Worm (Caenorhabditis elegans) whole organism, L4 larva: ENCODE measurements around the gene C16D9.1.

Source experiments
- F49E8.2 ChIP-seq: sonication (generic microtip); optimal IDR thresholded peaks from 2 replicates; lab custom pipeline; 2016; ENCODE audit warnings: missing compliant biosample characterization, mild to moderate bottlenecking, missing genetic modification characterization, borderline replicate concordance
- T20F7.1 ChIP-seq: fragments of 200-800 bp; sonication (Bioruptor generic); optimal IDR thresholded peaks from 2 replicates; lab custom pipeline; 2018; ENCODE audit warnings: mild to moderate bottlenecking, missing genetic modification characterization, missing compliant biosample characterization
- Y75B8A.6 ChIP-seq: fragments of 200-800 bp; sonication (Bioruptor generic); IDR thresholded peaks from 2 replicates; pipeline ENCODE4 v1.3.6; 2022; ENCODE audit warnings: missing genetic modification reagents, missing genetic modification characterization, missing compliant biosample characterization
- ZK546.5 ChIP-seq, 2 experiments: sonication (generic microtip); optimal IDR thresholded peaks; 2 replicates each; lab custom pipeline; 2017; ENCODE audit warnings: missing biosample characterization in 2 of 2, missing genetic modification characterization in 2 of 2
- aha-1 ChIP-seq: fragments of 150-350 bp; peaks from one replicate; lab custom pipeline; 2014; ENCODE audit warnings: missing biosample characterization, missing genetic modification characterization
- aly-2 ChIP-seq: sonication (generic microtip); optimal IDR thresholded peaks from 2 replicates; lab custom pipeline; 2018; ENCODE audit warnings: missing biosample characterization, missing genetic modification characterization
- ama-1 ChIP-seq: fragments of 150-350 bp; optimal IDR thresholded peaks from 2 replicates; lab custom pipeline; 2014; ENCODE audit warnings: inconsistent platforms, mixed read lengths
- arid-1 ChIP-seq: fragments of 200-800 bp; sonication (Bioruptor generic); conservative IDR thresholded peaks from 2 replicates; pipeline ENCODE4 v1.3.6; 2022; ENCODE audit warnings: missing genetic modification reagents, missing genetic modification characterization, missing compliant biosample characterization
- ceh-32 ChIP-seq: sonication (generic microtip); optimal IDR thresholded peaks from 2 replicates; lab custom pipeline; 2016; ENCODE audit warnings: mild to moderate bottlenecking, missing genetic modification characterization, missing compliant biosample characterization; ENCODE audit not compliant: poor library complexity
- ceh-44 ChIP-seq: fragments of 200-800 bp; sonication (Bioruptor generic); IDR thresholded peaks from 2 replicates; pipeline ENCODE4 v1.3.6; 2022; ENCODE audit warnings: missing genetic modification reagents, missing genetic modification characterization, missing compliant biosample characterization
- ces-1 ChIP-seq: fragments of 150-350 bp; sonication (generic microtip); optimal IDR thresholded peaks from 4 replicates; lab custom pipeline; 2014; ENCODE audit warnings: missing biosample characterization, missing genetic modification reagents, missing genetic modification characterization
- ctbp-1 ChIP-seq: fragments of 200-800 bp; sonication (Bioruptor generic); IDR thresholded peaks from 2 replicates; pipeline ENCODE4 v1.3.6; 2022; ENCODE audit warnings: missing genetic modification reagents, missing genetic modification characterization, missing compliant biosample characterization
- daf-19 ChIP-seq: fragments of 200-800 bp; sonication (Bioruptor generic); conservative IDR thresholded peaks from 2 replicates; pipeline ENCODE4 v1.3.6; 2022; ENCODE audit warnings: missing genetic modification characterization, missing compliant biosample characterization
- dmd-6 ChIP-seq: fragments of 200-800 bp; sonication (Bioruptor generic); IDR thresholded peaks from 2 replicates; pipeline ENCODE4 v1.3.6; 2022; ENCODE audit warnings: missing genetic modification reagents, missing genetic modification characterization, missing compliant biosample characterization
- dmd-8 ChIP-seq: fragments of 200-800 bp; sonication (Bioruptor generic); IDR thresholded peaks from 2 replicates; pipeline ENCODE4 v1.3.6; 2022; ENCODE audit warnings: missing genetic modification characterization, missing compliant biosample characterization
- egl-43 ChIP-seq: fragments of 200-800 bp; sonication (Bioruptor generic); IDR thresholded peaks from 2 replicates; pipeline ENCODE4 v1.3.6; 2022; ENCODE audit warnings: missing genetic modification reagents, missing genetic modification characterization, missing compliant biosample characterization
- fkh-10 ChIP-seq: fragments of 150-350 bp; optimal IDR thresholded peaks from 2 replicates; lab custom pipeline; 2014; ENCODE audit warnings: missing biosample characterization, missing genetic modification reagents, missing genetic modification characterization
- gei-8 ChIP-seq: fragments of 200-800 bp; sonication (Bioruptor generic); optimal IDR thresholded peaks from 2 replicates; lab custom pipeline; 2018; ENCODE audit warnings: mild to moderate bottlenecking, missing genetic modification characterization, missing compliant biosample characterization
- hif-1 ChIP-seq, 2 experiments: sonication (generic microtip); optimal IDR thresholded peaks; 2 replicates each; lab custom pipeline; 2016 to 2017; ENCODE audit warnings: missing compliant biosample characterization in 2 of 2, missing genetic modification characterization in 2 of 2, missing genetic modification reagents in 2 of 2, missing genotype in 2 of 2, mild to moderate bottlenecking in 1 of 2
- hmg-1.1 ChIP-seq: fragments of 200-800 bp; sonication (Bioruptor generic); IDR thresholded peaks from 2 replicates; pipeline ENCODE4 v1.3.6; 2022; ENCODE audit warnings: missing genetic modification reagents, missing genetic modification characterization, missing compliant biosample characterization
- lim-7 ChIP-seq: fragments of 200-800 bp; sonication (Bioruptor generic); IDR thresholded peaks from 2 replicates; pipeline ENCODE4 v1.3.6; 2022; ENCODE audit warnings: missing genetic modification characterization, missing compliant biosample characterization
- lin-15B ChIP-seq: fragments of 150-350 bp; sonication (generic microtip); optimal IDR thresholded peaks from 3 replicates; lab custom pipeline; 2014; ENCODE audit warnings: missing biosample characterization, missing genetic modification characterization
- lir-3 ChIP-seq: sonication (generic microtip); optimal IDR thresholded peaks from 2 replicates; lab custom pipeline; 2016; ENCODE audit warnings: mild to moderate bottlenecking, missing genetic modification characterization, missing compliant biosample characterization
- mdl-1 ChIP-seq, 2 experiments: fragments of 150-350 bp in 1 of 2; sonication (generic microtip) in 1 of 2; optimal IDR thresholded peaks; 2 replicates each; lab custom pipeline; 2014 to 2017; ENCODE audit warnings: missing biosample characterization in 2 of 2, missing genetic modification characterization in 2 of 2
- mxl-2 ChIP-seq: fragments of 200-800 bp; sonication (Bioruptor generic); conservative IDR thresholded peaks from 2 replicates; pipeline ENCODE4 v1.3.6; 2022; ENCODE audit warnings: missing genetic modification reagents, missing genetic modification characterization, missing compliant biosample characterization
- nhr-25 ChIP-seq: sonication (generic microtip); optimal IDR thresholded peaks from 2 replicates; lab custom pipeline; 2017; ENCODE audit warnings: missing genetic modification characterization, mild to moderate bottlenecking, missing compliant biosample characterization, antibody characterized with exemption, moderate library complexity, borderline replicate concordance; ENCODE audit not compliant: insufficient read depth
- nhr-28 ChIP-seq: fragments of 150-350 bp; optimal IDR thresholded peaks from 2 replicates; lab custom pipeline; 2014; ENCODE audit warnings: missing biosample characterization, missing genetic modification characterization
- nhr-41 ChIP-seq: fragments of 200-800 bp; sonication (Bioruptor generic); IDR thresholded peaks from 2 replicates; pipeline ENCODE4 v1.3.6; 2022; ENCODE audit warnings: missing genetic modification reagents, missing genetic modification characterization, missing compliant biosample characterization
- nhr-6 ChIP-seq: fragments of 150-350 bp; optimal IDR thresholded peaks from 2 replicates; lab custom pipeline; 2014; ENCODE audit warnings: missing biosample characterization, missing genetic modification characterization
- nhr-76 ChIP-seq: fragments of 150-350 bp; optimal IDR thresholded peaks from 2 replicates; lab custom pipeline; 2014; ENCODE audit warnings: missing biosample characterization, missing genetic modification characterization
- nhr-77 ChIP-seq: fragments of 150-350 bp; optimal IDR thresholded peaks from 2 replicates; lab custom pipeline; 2014; ENCODE audit warnings: missing biosample characterization, missing genetic modification characterization
- saeg-2 ChIP-seq: fragments of 200-800 bp; sonication (Bioruptor generic); IDR thresholded peaks from 2 replicates; pipeline ENCODE4 v1.3.6; 2022; ENCODE audit warnings: missing genetic modification reagents, missing genetic modification characterization, missing compliant biosample characterization
- spr-1 ChIP-seq: sonication (generic microtip); optimal IDR thresholded peaks from 2 replicates; lab custom pipeline; 2016; ENCODE audit warnings: mild to moderate bottlenecking, missing genetic modification characterization, missing compliant biosample characterization
- unc-130 ChIP-seq: sonication (generic microtip); optimal IDR thresholded peaks from 2 replicates; lab custom pipeline; 2016; ENCODE audit warnings: missing genetic modification reagents, missing genetic modification characterization, missing compliant biosample characterization
- unc-62 ChIP-seq, 3 experiments: fragments of 150-350 bp in 1 of 3; sonication (generic microtip); optimal IDR thresholded peaks in 2 of 3; peaks in 1 of 3; 1 replicate in 1 of 3; 2 replicates in 2 of 3; lab custom pipeline; 2014 to 2017; ENCODE audit warnings: missing biosample characterization in 3 of 3, missing genetic modification characterization in 3 of 3, missing genetic modification reagents in 3 of 3, missing genotype in 1 of 3

Gene C16D9.1

ce11 chrV:8253946-8254345 lies 5.2 kb upstream of the C16D9.1 start:
- no peak for TF ChIP-seq dmd-6 (GFP tag; lab: Robert Waterston, UW)
- peak; percentile 53 for TF ChIP-seq ces-1 (GFP tag; lab: Kevin White, UChicago)
- TF ChIP-seq mxl-2 (GFP tag; lab: Robert Waterston, UW): no peak
- TF ChIP-seq aha-1 (tag; lab: Kevin White, UChicago): peak; percentile 81
- no peak for TF ChIP-seq lim-7 (GFP tag; lab: Robert Waterston, UW)
- no peak for TF ChIP-seq nhr-28 (tag; lab: Kevin White, UChicago)
- TF ChIP-seq arid-1 (GFP tag; lab: Robert Waterston, UW): no peak
- TF ChIP-seq mdl-1 (tag; optimal IDR thresholded peaks at IDR 0.05; lab: Kevin White, UChicago): no peak
- TF ChIP-seq, all 104 proteins: peak for 2

ce11 chrV:8254973-8255372 lies 4.1 kb upstream of the C16D9.1 start:
- TF ChIP-seq dmd-8 (GFP tag; lab: Robert Waterston, UW) (no peak), F49E8.2 (tag; lab: Kevin White, UChicago) (no peak), nhr-28 (tag; lab: Kevin White, UChicago) (no peak), daf-19 (GFP tag; lab: Robert Waterston, UW) (no peak), nhr-76 (tag; lab: Kevin White, UChicago) (no peak), spr-1 (tag; lab: Kevin White, UChicago) (no peak), nhr-41 (GFP tag; lab: Robert Waterston, UW) (no peak), lin-15B (tag; lab: Kevin White, UChicago) (no peak), gei-8 (GFP tag; lab: Kevin White, UChicago) (no peak), ZK546.5 (tag; optimal IDR thresholded peaks at IDR 0.05; lab: Kevin White, UChicago) (no peak), hmg-1.1 (GFP tag; lab: Robert Waterston, UW) (no peak), nhr-25 (tag; lab: Kevin White, UChicago) (no peak), T20F7.1 (GFP tag; lab: Kevin White, UChicago) (no peak), ama-1 (no peak), aha-1 (tag; lab: Kevin White, UChicago) (no peak), nhr-77 (tag; lab: Kevin White, UChicago) (no peak), fkh-10 (no peak)
- TF ChIP-seq, all 104 proteins: peak for 0

- TF ChIP-seq unc-62 (GFP tag; optimal IDR thresholded peaks at IDR 0.05 in 1 of 2; lab: Kevin White, UChicago): peak in 1 of 2 experiments; percentile 94
- TF ChIP-seq unc-62 (tag; optimal IDR thresholded peaks at IDR 0.05; lab: Kevin White, UChicago): no peak
- no peak for TF ChIP-seq nhr-6 (tag; lab: Kevin White, UChicago)
These were observed 3.1 kb downstream of the C16D9.1 start for ce11 chrV:8262212-8262611.

- TF ChIP-seq ceh-44 (GFP tag; lab: Robert Waterston, UW) (no peak), nhr-28 (tag; lab: Kevin White, UChicago) (no peak), ceh-32 (tag; lab: Kevin White, UChicago) (no peak), aly-2 (tag; lab: Kevin White, UChicago) (no peak), T20F7.1 (GFP tag; lab: Kevin White, UChicago) (no peak), saeg-2 (GFP tag; lab: Robert Waterston, UW) (no peak), Y75B8A.6 (no peak), unc-130 (GFP tag; lab: Kevin White, UChicago) (no peak), hif-1 (tag; optimal IDR thresholded peaks at IDR 0.05; lab: Kevin White, UChicago) (no peak), mdl-1 (tag; optimal IDR thresholded peaks at IDR 0.05; lab: Kevin White, UChicago) (no peak), ctbp-1 (GFP tag; lab: Robert Waterston, UW) (no peak), egl-43 (GFP tag; lab: Robert Waterston, UW) (no peak), lir-3 (tag; lab: Kevin White, UChicago) (no peak)
These were observed 4.3 kb downstream of the C16D9.1 start, which contains the start of gene C16D9.8 for ce11 chrV:8263466-8263865. C16D9.8 (minus strand) TSS chrV:8263566.
